Fruit fly (Drosophila melanogaster): ENCODE data around the gene TwdlE.

TwdlE gene

DNA sequence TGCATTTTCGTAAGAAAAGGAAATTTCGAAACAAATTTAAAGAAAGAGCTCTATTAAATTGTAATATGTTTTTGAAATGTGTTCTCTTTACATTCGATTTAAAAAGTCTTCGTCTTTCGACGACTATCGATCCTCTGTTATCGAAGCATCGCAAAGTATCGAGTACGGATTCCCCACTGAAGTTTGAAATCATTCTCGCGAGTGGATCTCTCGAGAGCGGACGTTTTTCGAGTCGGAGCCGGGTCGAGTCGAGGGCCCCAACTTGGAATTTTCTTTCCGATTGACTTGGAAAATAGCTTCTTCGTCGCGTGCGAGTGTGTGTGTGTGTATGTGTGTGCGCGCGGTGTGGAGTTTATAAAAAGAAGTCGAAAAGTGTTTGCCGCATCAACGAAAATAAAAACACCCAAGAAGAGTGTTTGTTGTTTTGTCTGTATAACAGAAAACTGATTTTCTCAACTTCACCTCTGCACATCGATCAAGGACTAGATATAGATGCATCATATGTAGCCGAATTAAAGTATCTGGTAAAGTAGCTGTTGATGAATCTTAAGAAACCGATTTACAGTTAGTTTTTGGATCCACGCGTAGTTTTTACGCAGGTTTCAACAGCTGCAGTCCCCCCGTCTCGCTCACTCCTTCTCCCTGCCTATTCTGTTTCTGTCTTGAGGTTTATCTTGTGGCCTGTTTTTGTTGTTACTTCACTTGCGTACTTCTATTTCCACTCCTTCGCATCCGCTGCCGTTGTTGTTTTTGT is 49.2 kb downstream of the TwdlE start, which contains the start of gene LanB1 (continued):
- TF ChIP-seq CG6276 (GFP tag; optimal IDR thresholded peaks at IDR 0.05) = peak; percentile 43
- TF ChIP-seq Sox15 (GFP tag; optimal IDR thresholded peaks at IDR 0.05) = no peak
- no peak for TF ChIP-seq CG6792 (GFP tag; optimal IDR thresholded peaks at IDR 0.05)
- TF ChIP-seq CG3919 (GFP tag; optimal IDR thresholded peaks at IDR 0.05) = peak; percentile 34
- peak; percentile 21 to 51 for TF ChIP-seq ss (GFP tag; optimal IDR thresholded peaks at IDR 0.05)
- peak; percentile 31 for TF ChIP-seq fkh (GFP tag; optimal IDR thresholded peaks at IDR 0.05)
- TF ChIP-seq CG11902 (GFP tag; optimal IDR thresholded peaks at IDR 0.05) = no peak
- TF ChIP-seq Eip93F (GFP tag; optimal IDR thresholded peaks at IDR 0.05) = no peak

DNA sequence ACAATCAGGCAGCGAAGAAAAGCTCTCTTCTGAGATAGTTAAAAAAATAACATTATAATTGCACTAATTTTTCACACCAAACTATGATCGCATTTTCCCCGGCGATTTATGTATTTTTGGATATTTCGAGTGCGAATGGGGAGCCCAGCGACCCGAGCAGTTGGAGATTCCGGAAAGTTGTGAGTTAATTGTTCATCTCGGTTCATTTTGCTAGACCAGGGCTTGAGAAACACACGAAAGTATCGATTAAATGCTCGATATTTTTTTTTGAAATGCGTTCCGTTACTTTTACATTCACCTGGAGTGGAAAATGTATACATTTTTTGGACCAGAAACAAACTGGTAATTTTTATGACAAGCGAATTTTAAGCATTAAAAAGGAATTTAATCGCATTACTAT is 50.1 kb downstream of the TwdlE start, which contains the start of gene Cdc14:
Gene Cdc14 (minus strand): TSS at position 185 of the 400 bp plus-strand sequence.
- TF ChIP-seq CG3919 (GFP tag; optimal IDR thresholded peaks at IDR 0.05) (peak; percentile 29), dsx (GFP tag; optimal IDR thresholded peaks at IDR 0.05; ENCODE audit: poor library complexity, severe bottlenecking) (peak; percentile 1), Sox102F (GFP tag; optimal IDR thresholded peaks at IDR 0.05) (peak; percentile 51), CG6854 (GFP tag; optimal IDR thresholded peaks at IDR 0.05) (peak; percentile 9), vri (GFP tag; optimal IDR thresholded peaks at IDR 0.05) (no peak), CG1621 (tag; optimal IDR thresholded peaks at IDR 0.05) (peak; percentile 95), CG8319 (GFP tag; optimal IDR thresholded peaks at IDR 0.05) (no peak), Ets96B (tag; optimal IDR thresholded peaks at IDR 0.05) (no peak), CG6163 (GFP tag; IDR thresholded peaks at IDR 0.05) (peak; percentile 43; the same call in 2 of the 3 replicates), CG9139 (GFP tag; optimal IDR thresholded peaks at IDR 0.05) (peak; percentile 10)

DNA sequence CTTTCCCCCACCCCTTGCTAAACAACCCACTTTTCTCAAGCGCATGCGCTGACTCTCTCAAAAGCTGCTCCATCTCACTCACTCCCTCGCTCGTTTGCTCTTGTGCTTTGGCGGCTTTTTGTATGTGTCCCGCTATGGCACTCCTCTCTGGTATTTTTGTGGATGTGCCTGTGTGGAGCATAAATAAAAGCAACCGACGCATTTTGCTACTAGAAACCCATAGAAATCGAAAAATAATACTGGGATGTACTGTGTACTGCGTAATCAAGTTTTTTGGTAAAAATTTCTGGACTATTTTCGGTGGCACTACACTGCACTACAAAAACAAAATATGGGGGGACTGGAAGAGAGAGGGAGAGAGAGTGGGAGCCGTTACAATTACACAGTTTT is 50.9 kb downstream of the TwdlE start:
- TF ChIP-seq Sox14 (GFP tag; optimal IDR thresholded peaks at IDR 0.05) = peak; percentile 35
- TF ChIP-seq topi (GFP tag; optimal IDR thresholded peaks at IDR 0.05) = peak; percentile 18
- peak; percentile 3 for TF ChIP-seq esn (GFP tag; optimal IDR thresholded peaks at IDR 0.05)
- TF ChIP-seq vri (GFP tag; optimal IDR thresholded peaks at IDR 0.05) = peak; percentile 76
- TF ChIP-seq CG6854 (GFP tag; optimal IDR thresholded peaks at IDR 0.05) = peak; percentile 71
- TF ChIP-seq CG8119 (GFP tag; IDR thresholded peaks at IDR 0.05) = peak; percentile 38; the same call in 2 of the 3 replicates
- TF ChIP-seq CG1621 (tag; optimal IDR thresholded peaks at IDR 0.05) = peak; percentile 39
- peak; percentile 38 for TF ChIP-seq Lpt (GFP tag; optimal IDR thresholded peaks at IDR 0.05)
- TF ChIP-seq CG16779 (tag; optimal IDR thresholded peaks at IDR 0.05) = no peak
- TF ChIP-seq CG6163 (GFP tag; IDR thresholded peaks at IDR 0.05) = no peak; the same call in 2 of the 3 replicates
- no peak for TF ChIP-seq acj6 (GFP tag; optimal IDR thresholded peaks at IDR 0.05)
- peak; percentile 93 for TF ChIP-seq fkh (GFP tag; optimal IDR thresholded peaks at IDR 0.05)
- peak; percentile 2 for TF ChIP-seq lz (GFP tag; optimal IDR thresholded peaks at IDR 0.05)
- TF ChIP-seq Eip78C (GFP tag) = peak; percentile 73
- TF ChIP-seq Gug (GFP tag; IDR thresholded peaks at IDR 0.05) = peak; percentile 20; the same call in 1 of the 2 replicates
- no peak for TF ChIP-seq Ets96B (tag; optimal IDR thresholded peaks at IDR 0.05)
- no peak for TF ChIP-seq Sox102F (GFP tag; optimal IDR thresholded peaks at IDR 0.05)
- TF ChIP-seq CG15336 (GFP tag; IDR thresholded peaks at IDR 0.05) = peak; percentile 34; the same call in 1 of the 2 replicates
- no peak for TF ChIP-seq CG11762 (GFP tag; optimal IDR thresholded peaks at IDR 0.05; ENCODE audit: insufficient read depth)
- peak; percentile 44; the same call in 2 of the 3 replicates for TF ChIP-seq eg (GFP tag; IDR thresholded peaks at IDR 0.05)
- no peak for TF ChIP-seq CG6808 (GFP tag; optimal IDR thresholded peaks at IDR 0.05)
- TF ChIP-seq Blimp-1 (GFP tag; optimal IDR thresholded peaks at IDR 0.05) = no peak
- TF ChIP-seq ss (GFP tag; optimal IDR thresholded peaks at IDR 0.05) = peak in 1 of 2 experiments; percentile 48
- TF ChIP-seq CG10631 (GFP tag; optimal IDR thresholded peaks at IDR 0.05) = no peak
- peak; percentile 11 for TF ChIP-seq CG3032 (tag; optimal IDR thresholded peaks at IDR 0.05)

Data from whole organism, prepupa.